Fruit fly (Drosophila melanogaster): ENCODE data around the gene Cds.

- TF ChIP-seq psq (optimal IDR thresholded peaks at IDR 0.05) = no peak
- TF ChIP-seq CG8478 (optimal IDR thresholded peaks at IDR 0.05) = no peak
- TF ChIP-seq Dll (optimal IDR thresholded peaks at IDR 0.05) = no peak
- TF ChIP-seq EcR (GFP tag; optimal IDR thresholded peaks at IDR 0.05) = no peak
- TF ChIP-seq pan (optimal IDR thresholded peaks at IDR 0.05) = no peak
- no peak for TF ChIP-seq usp (GFP tag; optimal IDR thresholded peaks at IDR 0.05)
Observed at dm6 chr3L:8137448-8137906, 9.9 kb downstream of the Cds start, which contains the start of the genes Setx and mus301.
